Fruit fly (Drosophila melanogaster) whole organism, embryonic: ENCODE data around the gene cmet.

Experiments used
- CG10462 ChIP-seq: fragments of 200-800 bp; sonication (Bioruptor generic); optimal IDR thresholded peaks from 2 replicates; lab custom pipeline; 2016; ENCODE audit warnings: missing biosample characterization, missing genetic modification characterization
- CG10654 ChIP-seq: fragments of 200-800 bp; sonication (Bioruptor generic); optimal IDR thresholded peaks from 2 replicates; lab custom pipeline; 2016; ENCODE audit warnings: missing biosample characterization, missing genetic modification characterization
- CG10979 ChIP-seq: fragments of 200-800 bp; sonication (Bioruptor generic); optimal IDR thresholded peaks from 2 replicates; lab custom pipeline; 2018; ENCODE audit warnings: missing biosample characterization, mild to moderate bottlenecking, missing genetic modification characterization, moderate library complexity
- CG11085 ChIP-seq: fragments of 200-800 bp; sonication (Bioruptor generic); IDR thresholded peaks from 2 replicates; pipeline ENCODE4 v1.3.6; 2022; ENCODE audit warnings: missing biosample characterization, missing genetic modification characterization
- CG12155 ChIP-seq: fragments of 200-800 bp; sonication (Bioruptor generic); optimal IDR thresholded peaks from 3 replicates; lab custom pipeline; 2016; ENCODE audit warnings: missing biosample characterization, missing genetic modification characterization
- CG12299 ChIP-seq: fragments of 200-800 bp; sonication (Bioruptor generic); optimal IDR thresholded peaks from 2 replicates; lab custom pipeline; 2018; ENCODE audit warnings: missing biosample characterization, mild to moderate bottlenecking, missing genetic modification characterization
- CG1233 ChIP-seq: fragments of 200-800 bp; sonication (Bioruptor generic); optimal IDR thresholded peaks from 4 replicates; lab custom pipeline; 2018; ENCODE audit warnings: missing biosample characterization, mild to moderate bottlenecking, missing genetic modification characterization
- CG12744 ChIP-seq: fragments of 200-800 bp; sonication (Bioruptor generic); optimal IDR thresholded peaks from 2 replicates; lab custom pipeline; 2016; ENCODE audit warnings: missing biosample characterization, missing genetic modification characterization
- CG13123 ChIP-seq: fragments of 200-800 bp; sonication (Bioruptor generic); optimal IDR thresholded peaks from 2 replicates; lab custom pipeline; 2016; ENCODE audit warnings: missing biosample characterization, missing genetic modification characterization
- CG13894 ChIP-seq: fragments of 200-800 bp; sonication (Bioruptor generic); optimal IDR thresholded peaks from 3 replicates; lab custom pipeline; 2018; ENCODE audit warnings: missing biosample characterization, mild to moderate bottlenecking, missing genetic modification characterization, moderate library complexity
- CG14860 ChIP-seq: fragments of 200-800 bp; sonication (Bioruptor generic); IDR thresholded peaks from 3 replicates; pipeline ENCODE4 v1.3.6; 2022; ENCODE audit warnings: missing biosample characterization, missing genetic modification characterization; ENCODE audit not compliant: partially characterized antibody
- CG1603 ChIP-seq: fragments of 200-800 bp; sonication (Bioruptor generic); optimal IDR thresholded peaks from 2 replicates; lab custom pipeline; 2019; ENCODE audit warnings: missing biosample characterization, mild to moderate bottlenecking, missing genetic modification characterization, moderate library complexity
- CG17829 ChIP-seq: fragments of 200-800 bp; optimal IDR thresholded peaks from 2 replicates; lab custom pipeline; 2019; ENCODE audit warnings: missing biosample characterization, mild to moderate bottlenecking, missing genetic modification characterization, moderate library complexity
- CG1792 ChIP-seq: fragments of 200-800 bp; sonication (Bioruptor generic); optimal IDR thresholded peaks from 2 replicates; lab custom pipeline; 2016; ENCODE audit warnings: missing biosample characterization, missing genetic modification characterization
- CG2889 ChIP-seq: fragments of 200-800 bp; sonication (Bioruptor generic); IDR thresholded peaks from 3 replicates; pipeline ENCODE4 v1.3.6; 2022; ENCODE audit warnings: missing biosample characterization, missing genetic modification characterization
- CG30020 ChIP-seq: fragments of 200-800 bp; optimal IDR thresholded peaks from 2 replicates; lab custom pipeline; 2019; ENCODE audit warnings: missing biosample characterization, mild to moderate bottlenecking, missing genetic modification characterization, moderate library complexity
- CG30403 ChIP-seq: fragments of 200-800 bp; sonication (Bioruptor generic); optimal IDR thresholded peaks from 3 replicates; lab custom pipeline; 2016; ENCODE audit warnings: missing biosample characterization, missing genetic modification characterization
- CG30431 ChIP-seq: fragments of 200-800 bp; sonication (Bioruptor generic); optimal IDR thresholded peaks from 2 replicates; lab custom pipeline; 2017; ENCODE audit warnings: missing biosample characterization, missing genetic modification characterization
- CG3065 ChIP-seq: fragments of 200-800 bp; sonication (Bioruptor generic); optimal IDR thresholded peaks from 2 replicates; lab custom pipeline; 2016; ENCODE audit warnings: missing biosample characterization, missing genetic modification characterization
- CG33557 ChIP-seq: fragments of 200-800 bp; sonication (Bioruptor generic); optimal IDR thresholded peaks from 2 replicates; lab custom pipeline; 2019; ENCODE audit warnings: missing biosample characterization, mild to moderate bottlenecking, missing genetic modification characterization, moderate library complexity
- CG9797 ChIP-seq: fragments of 200-800 bp; sonication (Bioruptor generic); optimal IDR thresholded peaks from 3 replicates; lab custom pipeline; 2018; ENCODE audit warnings: missing biosample characterization, mild to moderate bottlenecking, missing genetic modification characterization
- Drgx ChIP-seq: fragments of 200-800 bp; sonication (Bioruptor generic); IDR thresholded peaks from 2 replicates; pipeline ENCODE4 v1.3.6; 2022; ENCODE audit warnings: missing biosample characterization, missing genetic modification characterization
- E2f2 ChIP-seq: fragments of 200-800 bp; sonication (Bioruptor generic); IDR thresholded peaks from 2 replicates; pipeline ENCODE4 v1.3.6; 2022; ENCODE audit warnings: missing biosample characterization, missing genetic modification characterization
- Hand ChIP-seq: fragments of 200-800 bp; sonication (Bioruptor generic); optimal IDR thresholded peaks from 2 replicates; lab custom pipeline; 2017; ENCODE audit warnings: mild to moderate bottlenecking, missing biosample characterization, missing genetic modification reagents, missing genetic modification characterization
- Hr3 ChIP-seq: fragments of 200-800 bp; sonication (Bioruptor generic); optimal IDR thresholded peaks from 3 replicates; lab custom pipeline; 2016; ENCODE audit warnings: missing biosample characterization, missing genetic modification characterization
- Hr78 ChIP-seq, 2 experiments: fragments of 200-800 bp in 1 of 2; fragments of >200 bp in 1 of 2; sonication (Bioruptor generic) in 1 of 2; optimal IDR thresholded peaks; 2 replicates each; lab custom pipeline; 2017 to 2019; ENCODE audit warnings: missing biosample characterization in 2 of 2, missing genetic modification characterization in 2 of 2, mild to moderate bottlenecking in 1 of 2, moderate library complexity in 1 of 2
- Jarid2 ChIP-seq: fragments of 200-800 bp; sonication (Bioruptor generic); optimal IDR thresholded peaks from 3 replicates; lab custom pipeline; 2017; ENCODE audit warnings: mild to moderate bottlenecking, missing biosample characterization, missing genetic modification reagents, missing genetic modification characterization
- NfI ChIP-seq: fragments of 200-800 bp; sonication (Bioruptor generic); optimal IDR thresholded peaks from 3 replicates; lab custom pipeline; 2018; ENCODE audit warnings: missing biosample characterization, mild to moderate bottlenecking, missing genetic modification characterization, moderate library complexity
- Poxn ChIP-seq: fragments of 200-800 bp; sonication (Bioruptor generic); IDR thresholded peaks from 2 replicates; pipeline ENCODE4 v1.3.6; 2022; ENCODE audit warnings: missing biosample characterization, missing genetic modification characterization
- Ssrp ChIP-seq: fragments of 200-800 bp; sonication (Bioruptor generic); optimal IDR thresholded peaks from 2 replicates; lab custom pipeline; 2018; ENCODE audit warnings: missing biosample characterization, mild to moderate bottlenecking, missing genetic modification characterization, moderate library complexity
- Usf ChIP-seq: fragments of 200-800 bp; sonication (Bioruptor generic); optimal IDR thresholded peaks from 2 replicates; lab custom pipeline; 2017; ENCODE audit warnings: missing genotype, missing biosample characterization, missing genetic modification characterization
- amos ChIP-seq: fragments of 200-800 bp; sonication (Bioruptor generic); IDR thresholded peaks from 2 replicates; pipeline ENCODE4 v1.3.6; 2022; ENCODE audit warnings: missing biosample characterization, missing genetic modification characterization; ENCODE audit not compliant: partially characterized antibody
- bcd ChIP-seq: fragments of 200-800 bp; sonication (Bioruptor generic); optimal IDR thresholded peaks from 2 replicates; lab custom pipeline; 2017; ENCODE audit warnings: missing biosample characterization, mild to moderate bottlenecking, missing genetic modification characterization
- bowl ChIP-seq: fragments of 200-800 bp; sonication (Bioruptor generic); IDR thresholded peaks from 2 replicates; pipeline ENCODE4 v1.3.6; 2022; ENCODE audit warnings: missing biosample characterization, missing genetic modification characterization
- chif ChIP-seq, 2 experiments: fragments of 200-800 bp; sonication (Bioruptor generic); optimal IDR thresholded peaks; 3 replicates each; lab custom pipeline; 2016; ENCODE audit warnings: missing biosample characterization in 2 of 2, missing genetic modification characterization in 2 of 2
- cwo ChIP-seq: fragments of 200-800 bp; sonication (Bioruptor generic); optimal IDR thresholded peaks from 3 replicates; lab custom pipeline; 2017; ENCODE audit warnings: missing biosample characterization, missing genetic modification characterization, mild to moderate bottlenecking, moderate library complexity, missing genetic modification reagents
- dan ChIP-seq: fragments of 200-800 bp; sonication (Bioruptor generic); IDR thresholded peaks from 2 replicates; pipeline ENCODE4 v1.3.6; 2022; ENCODE audit warnings: missing biosample characterization, missing genetic modification characterization
- danr ChIP-seq: fragments of 200-800 bp; sonication (Bioruptor generic); IDR thresholded peaks from 2 replicates; pipeline ENCODE4 v1.3.6; 2022; ENCODE audit warnings: missing biosample characterization, missing genetic modification characterization
- dati ChIP-seq: fragments of 200-800 bp; sonication (Bioruptor generic); IDR thresholded peaks from 2 replicates; pipeline ENCODE4 v1.3.6; 2022; ENCODE audit warnings: missing biosample characterization, missing genetic modification characterization
- fd64A ChIP-seq: fragments of 200-800 bp; sonication (Bioruptor generic); optimal IDR thresholded peaks from 3 replicates; lab custom pipeline; 2018; ENCODE audit warnings: missing biosample characterization, mild to moderate bottlenecking, missing genetic modification characterization
- ftz-f1 ChIP-seq: fragments of 200-800 bp; sonication (Bioruptor generic); optimal IDR thresholded peaks from 2 replicates; lab custom pipeline; 2016; ENCODE audit warnings: missing biosample characterization, missing genetic modification characterization
- gce ChIP-seq: fragments of 200-800 bp; sonication (Bioruptor generic); IDR thresholded peaks from 3 replicates; pipeline ENCODE4 v1.3.6; 2022; ENCODE audit warnings: missing biosample characterization, missing genetic modification characterization
- insv ChIP-seq, 2 experiments: fragments of 200-800 bp; sonication (Bioruptor generic); optimal IDR thresholded peaks; 3 replicates each; lab custom pipeline; 2016 to 2018; ENCODE audit warnings: missing biosample characterization in 2 of 2, missing genetic modification characterization in 2 of 2
- jigr1 ChIP-seq: fragments of 200-800 bp; sonication (Bioruptor generic); IDR thresholded peaks from 3 replicates; pipeline ENCODE4 v1.3.6; 2022; ENCODE audit warnings: missing biosample characterization, missing genetic modification characterization
- kah ChIP-seq: fragments of 200-800 bp; sonication (Bioruptor generic); optimal IDR thresholded peaks from 2 replicates; lab custom pipeline; 2018; ENCODE audit warnings: missing biosample characterization, mild to moderate bottlenecking, missing genetic modification characterization
- odd ChIP-seq: fragments of 200-800 bp; sonication (Bioruptor generic); optimal IDR thresholded peaks from 2 replicates; lab custom pipeline; 2017; ENCODE audit warnings: missing biosample characterization, mild to moderate bottlenecking, missing genetic modification characterization
- onecut ChIP-seq: fragments of 200-800 bp; sonication (Bioruptor generic); IDR thresholded peaks from 2 replicates; pipeline ENCODE4 v1.3.6; 2022; ENCODE audit warnings: missing biosample characterization, missing genetic modification characterization
- pzg ChIP-seq: fragments of 200-800 bp; sonication (Bioruptor generic); optimal IDR thresholded peaks from 3 replicates; lab custom pipeline; 2018; ENCODE audit warnings: missing biosample characterization, mild to moderate bottlenecking, missing genetic modification characterization, moderate library complexity
- repo ChIP-seq: fragments of 200-800 bp; sonication (Bioruptor generic); optimal IDR thresholded peaks from 2 replicates; lab custom pipeline; 2016; ENCODE audit warnings: missing biosample characterization, missing genetic modification characterization
- sim ChIP-seq: fragments of 200-800 bp; sonication (Bioruptor generic); IDR thresholded peaks from 2 replicates; pipeline ENCODE4 v1.3.6; 2022; ENCODE audit warnings: missing biosample characterization, missing genetic modification characterization
- trh ChIP-seq: fragments of 200-800 bp; sonication (Bioruptor generic); optimal IDR thresholded peaks from 2 replicates; lab custom pipeline; 2016; ENCODE audit warnings: missing biosample characterization, missing genetic modification characterization
- z ChIP-seq: fragments of 200-800 bp; sonication (Bioruptor generic); IDR thresholded peaks from 3 replicates; pipeline ENCODE4 v1.3.6; 2022; ENCODE audit warnings: missing biosample characterization, missing genetic modification characterization

Gene cmet

dm6 chr2L:11280090-11280489 is 11.3 kb upstream of the cmet start, which contains the start of gene Ppt2 (continued):
- TF ChIP-seq CG12299 (tag; lab: Kevin White, UChicago) (no peak), onecut (GFP tag; lab: Robert Waterston, UW) (no peak), CG13894 (tag; lab: Kevin White, UChicago) (no peak), bowl (GFP tag; lab: Robert Waterston, UW) (no peak), bcd (GFP tag; lab: Kevin White, UChicago) (no peak), z (GFP tag; lab: Robert Waterston, UW) (no peak), Usf (GFP tag; lab: Kevin White, UChicago) (no peak), CG10654 (GFP tag; lab: Kevin White, UChicago) (no peak), E2f2 (GFP tag; lab: Robert Waterston, UW) (peak; percentile 93), gce (GFP tag; lab: Robert Waterston, UW) (no peak), CG9797 (GFP tag; lab: Kevin White, UChicago) (no peak), sim (GFP tag; lab: Robert Waterston, UW) (no peak), fd64A (no peak), CG10979 (tag; lab: Kevin White, UChicago) (no peak), cwo (no peak), kah (no peak), Drgx (no peak), CG2889 (GFP tag; lab: Robert Waterston, UW) (no peak), jigr1 (GFP tag; lab: Robert Waterston, UW) (no peak), CG13123 (GFP tag; lab: Kevin White, UChicago) (no peak), CG14860 (no peak), CG1233 (GFP tag; lab: Kevin White, UChicago) (no peak), CG30403 (GFP tag; lab: Kevin White, UChicago) (no peak), Hr78 (GFP tag; optimal IDR thresholded peaks at IDR 0.05; lab: Kevin White, UChicago) (no peak), CG33557 (GFP tag; lab: Kevin White, UChicago) (no peak), Hand (no peak), Hr3 (no peak), danr (GFP tag; lab: Robert Waterston, UW) (no peak), CG17829 (tag; lab: Kevin White, UChicago) (no peak), NfI (GFP tag; lab: Kevin White, UChicago) (no peak), insv (GFP tag; optimal IDR thresholded peaks at IDR 0.05; lab: Kevin White, UChicago) (no peak), dati (GFP tag; lab: Robert Waterston, UW) (no peak), repo (GFP tag; lab: Kevin White, UChicago) (no peak), ftz-f1 (GFP tag; lab: Kevin White, UChicago) (peak; percentile 74), CG1603 (peak; percentile 77), Jarid2 (GFP tag; lab: Kevin White, UChicago) (no peak), Poxn (GFP tag; lab: Robert Waterston, UW) (no peak), dan (no peak), chif (GFP tag; optimal IDR thresholded peaks at IDR 0.05; lab: Kevin White, UChicago) (no peak), amos (GFP tag; lab: Robert Waterston, UW) (peak; percentile 25; the same call in 1 of the 2 replicates), CG12744 (GFP tag; lab: Kevin White, UChicago) (no peak), CG30431 (GFP tag; lab: Kevin White, UChicago) (no peak), CG10462 (GFP tag; lab: Kevin White, UChicago) (no peak), pzg (peak; percentile 83), CG1792 (GFP tag; lab: Kevin White, UChicago) (no peak), CG3065 (GFP tag; lab: Kevin White, UChicago) (no peak), CG30020 (tag; lab: Kevin White, UChicago) (peak; percentile 5), trh (no peak), Ssrp (no peak), CG11085 (no peak), odd (GFP tag; lab: Kevin White, UChicago) (no peak), CG12155 (GFP tag; lab: Kevin White, UChicago) (no peak)
